Worm (Caenorhabditis elegans): Measurements from ENCODE around the gene grl-6.

The grl-6 gene

DNA sequence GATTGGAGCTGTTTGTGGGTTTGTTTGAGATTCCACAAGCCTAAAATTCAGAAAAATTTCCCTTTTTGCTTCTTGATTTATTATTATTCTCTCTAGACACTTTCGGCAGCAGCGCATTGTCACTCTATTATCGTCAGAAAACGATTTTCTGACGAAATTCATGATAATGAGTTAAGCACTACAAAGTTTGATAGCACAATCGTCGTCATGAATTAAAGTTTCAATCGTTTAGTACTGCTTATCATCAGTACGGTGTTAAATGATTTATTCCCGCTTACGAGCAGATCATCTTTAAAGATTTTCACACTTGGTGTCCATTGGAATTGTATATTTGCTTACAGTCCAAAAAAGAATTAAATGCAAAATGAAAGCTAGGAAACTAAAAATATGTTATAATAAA is 21.2 kb downstream of the grl-6 start:
- TF ChIP-seq ceh-36 (tag; optimal IDR thresholded peaks at IDR 0.05), result no peak

DNA sequence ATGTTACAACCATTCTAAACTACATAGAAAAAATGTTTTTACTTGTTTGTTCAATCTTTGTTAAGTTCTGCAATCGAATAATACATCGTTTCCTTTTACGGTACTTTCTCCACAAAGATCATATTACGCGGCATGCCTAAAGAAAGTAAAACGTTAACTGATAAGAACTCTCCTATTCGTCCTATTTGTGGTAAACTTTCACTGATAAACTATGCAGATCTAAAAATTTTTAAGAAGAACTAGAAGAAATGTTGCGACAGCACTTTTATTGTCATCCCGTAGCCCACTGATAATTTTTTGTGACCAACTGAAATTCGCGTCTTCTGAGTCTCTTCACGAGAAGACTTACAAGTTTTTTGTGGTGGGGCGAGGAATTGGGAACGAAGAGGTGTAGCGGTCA is 23.6 kb downstream of the grl-6 start:
- no peak for TF ChIP-seq sea-1 (GFP tag; conservative IDR thresholded peaks at IDR 0.05)

DNA sequence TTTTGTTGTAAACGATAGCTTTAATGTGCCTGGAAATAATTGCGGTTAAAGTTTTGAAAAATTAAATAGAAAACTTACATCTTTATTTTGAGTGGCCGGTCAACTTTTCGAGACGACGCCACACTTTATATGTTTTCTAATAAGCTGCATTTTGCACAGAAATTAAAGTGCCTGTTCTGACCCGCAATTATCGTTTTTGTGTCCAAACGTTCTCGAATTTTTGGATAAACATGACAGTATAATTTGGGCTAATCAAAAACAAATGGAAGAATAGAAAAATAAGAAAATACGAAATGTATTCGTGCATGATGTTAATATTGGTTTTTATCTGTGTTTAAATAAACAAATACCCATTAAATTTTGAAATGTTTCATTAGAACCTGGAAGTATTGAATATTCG is 30.1 kb downstream of the grl-6 start, which contains the start of gene K10C2.12:
TSS of gene K10C2.12 (minus strand) at position 101 of the 400 bp plus-strand sequence.
- TF ChIP-seq ceh-13 (GFP tag; optimal IDR thresholded peaks at IDR 0.05) (no peak), hmbx-1 (tag; optimal IDR thresholded peaks at IDR 0.05) (no peak), tbx-37 (GFP tag; conservative IDR thresholded peaks at IDR 0.05) (no peak), ceh-36 (tag; optimal IDR thresholded peaks at IDR 0.05) (no peak), sea-1 (GFP tag; conservative IDR thresholded peaks at IDR 0.05) (no peak), aly-1 (tag; optimal IDR thresholded peaks at IDR 0.05) (no peak), B0310.2 (tag; optimal IDR thresholded peaks at IDR 0.05) (no peak), pes-1 (GFP tag; IDR thresholded peaks at IDR 0.05) (no peak), ama-1 (optimal IDR thresholded peaks at IDR 0.05) (no peak)

DNA sequence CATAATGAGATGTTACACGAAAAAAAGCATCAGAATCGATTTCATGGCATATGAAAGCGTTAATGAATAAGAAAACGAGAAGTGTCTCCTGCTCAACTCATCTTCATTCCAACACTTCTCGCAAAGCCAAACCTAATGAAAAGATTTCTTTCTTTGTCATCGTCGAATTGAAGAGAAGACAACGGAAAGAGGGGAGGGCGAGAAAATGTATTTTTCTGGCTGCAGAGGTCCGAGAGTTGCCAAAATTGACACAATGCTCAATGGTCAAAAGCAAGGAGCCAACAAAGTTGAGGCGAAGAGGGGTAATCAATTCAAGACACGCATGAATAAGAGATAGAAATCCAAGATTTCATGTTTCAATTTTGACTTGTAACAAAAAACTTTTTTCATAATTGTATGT is 31.6 kb downstream of the grl-6 start:
- no peak for TF ChIP-seq hmbx-1 (tag; optimal IDR thresholded peaks at IDR 0.05)
- TF ChIP-seq B0310.2 (tag; optimal IDR thresholded peaks at IDR 0.05), result no peak
- no peak for TF ChIP-seq aly-1 (tag; optimal IDR thresholded peaks at IDR 0.05)
- no peak for TF ChIP-seq tbx-37 (GFP tag; conservative IDR thresholded peaks at IDR 0.05)
- no peak for TF ChIP-seq ama-1 (optimal IDR thresholded peaks at IDR 0.05)
- TF ChIP-seq pes-1 (GFP tag; IDR thresholded peaks at IDR 0.05), result no peak
- no peak for TF ChIP-seq ceh-36 (tag; optimal IDR thresholded peaks at IDR 0.05)
- TF ChIP-seq scrt-1 (GFP tag; IDR thresholded peaks at IDR 0.05), result no peak
- TF ChIP-seq F13C5.2 (tag; optimal IDR thresholded peaks at IDR 0.05), result no peak
- TF ChIP-seq ets-7 (tag; optimal IDR thresholded peaks at IDR 0.05), result no peak
- TF ChIP-seq sea-1 (GFP tag; conservative IDR thresholded peaks at IDR 0.05), result no peak
- no peak for TF ChIP-seq tbx-11 (GFP tag; IDR thresholded peaks at IDR 0.05)
- TF ChIP-seq hnd-1 (tag; optimal IDR thresholded peaks at IDR 0.05), result no peak
- no peak for TF ChIP-seq flt-1 (GFP tag; IDR thresholded peaks at IDR 0.05)
- no peak for TF ChIP-seq ceh-13 (GFP tag; optimal IDR thresholded peaks at IDR 0.05)

DNA sequence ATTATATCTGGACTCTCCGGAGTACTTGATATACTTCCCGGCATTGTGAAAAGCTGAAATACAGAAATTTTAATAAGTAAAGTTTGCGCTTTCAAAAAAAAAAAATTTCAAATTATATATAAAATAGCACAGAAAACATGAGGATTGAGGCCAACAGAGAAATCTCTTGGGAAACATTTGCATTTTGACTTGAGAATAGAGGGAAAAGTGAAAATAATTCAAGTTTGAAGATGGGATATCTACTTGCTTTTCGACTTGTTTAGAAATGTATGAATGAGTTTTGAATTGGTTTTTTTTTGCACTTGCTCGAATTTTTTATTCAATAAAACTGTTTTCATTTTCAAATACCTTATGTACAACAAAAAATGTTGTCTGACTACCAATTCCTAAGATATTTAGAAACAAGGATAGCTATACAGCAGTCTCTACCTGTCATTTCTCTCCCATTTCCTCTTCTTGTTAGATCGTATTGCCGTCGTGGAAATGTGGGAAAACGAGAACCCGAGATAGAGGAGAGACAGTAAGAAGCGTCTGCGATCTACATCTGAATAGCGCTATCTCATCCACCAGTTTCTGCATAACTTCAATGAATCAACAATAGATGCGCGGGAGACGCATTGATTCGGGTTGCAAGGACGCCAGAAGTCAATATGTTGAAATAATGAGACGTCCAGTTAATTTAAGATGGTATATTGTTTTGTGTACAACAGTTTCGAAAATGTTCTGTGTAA is 34.2 kb downstream of the grl-6 start, which contains the start of gene T22E5.6:
TSS of gene T22E5.6 (minus strand) at position 51 of the 731 bp plus-strand sequence.
- TF ChIP-seq ceh-36 (tag; optimal IDR thresholded peaks at IDR 0.05) (no peak), tbx-11 (GFP tag; IDR thresholded peaks at IDR 0.05) (no peak), tra-4 (tag; optimal IDR thresholded peaks at IDR 0.05) (no peak), flt-1 (GFP tag; IDR thresholded peaks at IDR 0.05) (no peak), pes-1 (GFP tag; IDR thresholded peaks at IDR 0.05) (no peak), hnd-1 (tag; optimal IDR thresholded peaks at IDR 0.05) (no peak), ets-7 (tag; optimal IDR thresholded peaks at IDR 0.05) (no peak), F13C5.2 (tag; optimal IDR thresholded peaks at IDR 0.05) (no peak), sea-1 (GFP tag; conservative IDR thresholded peaks at IDR 0.05) (no peak), tbx-37 (GFP tag; conservative IDR thresholded peaks at IDR 0.05) (no peak), hmbx-1 (tag; optimal IDR thresholded peaks at IDR 0.05) (no peak), aly-1 (tag; optimal IDR thresholded peaks at IDR 0.05) (no peak), ama-1 (optimal IDR thresholded peaks at IDR 0.05) (no peak), B0310.2 (tag; optimal IDR thresholded peaks at IDR 0.05) (no peak), hmg-4 (GFP tag; optimal IDR thresholded peaks at IDR 0.05) (no peak), scrt-1 (GFP tag; IDR thresholded peaks at IDR 0.05) (no peak)

DNA sequence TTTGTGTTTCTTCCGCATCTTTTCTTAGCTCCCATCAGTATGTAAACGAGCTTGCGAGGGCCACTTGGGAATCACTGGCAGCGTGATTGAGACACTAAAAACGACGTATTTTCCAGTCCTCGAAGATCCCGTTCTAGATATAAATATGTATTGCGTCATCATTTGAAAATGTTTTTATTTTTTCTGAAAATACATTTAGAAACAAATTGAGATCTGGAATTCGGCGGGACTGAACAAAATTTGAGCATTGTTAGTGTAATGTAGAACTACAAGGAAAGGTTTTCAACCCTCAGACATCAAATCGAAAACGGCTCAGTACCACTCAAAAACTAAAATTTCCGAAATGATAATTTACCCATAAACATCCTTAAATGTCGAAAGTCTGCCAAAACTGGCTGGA is 37.2 kb downstream of the grl-6 start:
- TF ChIP-seq F13C5.2 (tag; optimal IDR thresholded peaks at IDR 0.05) (no peak), tbx-37 (GFP tag; conservative IDR thresholded peaks at IDR 0.05) (no peak), hnd-1 (tag; optimal IDR thresholded peaks at IDR 0.05) (no peak), ets-7 (tag; optimal IDR thresholded peaks at IDR 0.05) (no peak), tra-4 (tag; optimal IDR thresholded peaks at IDR 0.05) (no peak), B0310.2 (tag; optimal IDR thresholded peaks at IDR 0.05) (no peak), tbx-11 (GFP tag; IDR thresholded peaks at IDR 0.05) (no peak), flt-1 (GFP tag; IDR thresholded peaks at IDR 0.05) (no peak), ama-1 (optimal IDR thresholded peaks at IDR 0.05) (no peak), pes-1 (GFP tag; IDR thresholded peaks at IDR 0.05) (no peak), hmbx-1 (tag; optimal IDR thresholded peaks at IDR 0.05) (no peak), scrt-1 (GFP tag; IDR thresholded peaks at IDR 0.05) (no peak)

DNA sequence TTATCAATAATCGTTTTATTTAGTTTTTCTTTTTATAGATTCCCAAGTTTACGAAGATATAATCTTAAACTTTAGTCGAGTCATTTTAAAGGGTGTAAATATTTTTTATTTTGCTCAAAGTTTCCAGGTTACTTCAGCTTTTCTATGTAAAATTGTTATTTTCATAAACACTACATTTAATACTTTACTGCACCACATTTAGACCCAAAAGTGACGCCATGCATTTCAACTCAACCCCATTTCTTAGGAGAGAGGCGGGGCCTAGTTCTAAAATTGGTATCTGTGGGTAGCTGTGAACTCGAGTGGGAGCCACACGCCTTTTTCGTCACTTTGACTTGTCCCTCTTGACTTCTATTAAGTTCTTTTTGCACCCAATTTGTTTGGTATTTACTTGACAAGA is 38.2 kb downstream of the grl-6 start, which contains the start of gene T22E5.1:
TSS of gene T22E5.1 (plus strand) at position 301 of the 400 bp plus-strand sequence.
- no peak for TF ChIP-seq scrt-1 (GFP tag; IDR thresholded peaks at IDR 0.05)
- no peak for TF ChIP-seq pes-1 (GFP tag; IDR thresholded peaks at IDR 0.05)
- no peak for TF ChIP-seq hmbx-1 (tag; optimal IDR thresholded peaks at IDR 0.05)
- TF ChIP-seq sea-1 (GFP tag; conservative IDR thresholded peaks at IDR 0.05), result no peak
- no peak for TF ChIP-seq flt-1 (GFP tag; IDR thresholded peaks at IDR 0.05)
- no peak for TF ChIP-seq B0310.2 (tag; optimal IDR thresholded peaks at IDR 0.05)
- no peak for TF ChIP-seq aly-1 (tag; optimal IDR thresholded peaks at IDR 0.05)
- no peak for TF ChIP-seq ceh-13 (GFP tag; optimal IDR thresholded peaks at IDR 0.05)
- TF ChIP-seq hmg-4 (GFP tag; optimal IDR thresholded peaks at IDR 0.05), result no peak

DNA sequence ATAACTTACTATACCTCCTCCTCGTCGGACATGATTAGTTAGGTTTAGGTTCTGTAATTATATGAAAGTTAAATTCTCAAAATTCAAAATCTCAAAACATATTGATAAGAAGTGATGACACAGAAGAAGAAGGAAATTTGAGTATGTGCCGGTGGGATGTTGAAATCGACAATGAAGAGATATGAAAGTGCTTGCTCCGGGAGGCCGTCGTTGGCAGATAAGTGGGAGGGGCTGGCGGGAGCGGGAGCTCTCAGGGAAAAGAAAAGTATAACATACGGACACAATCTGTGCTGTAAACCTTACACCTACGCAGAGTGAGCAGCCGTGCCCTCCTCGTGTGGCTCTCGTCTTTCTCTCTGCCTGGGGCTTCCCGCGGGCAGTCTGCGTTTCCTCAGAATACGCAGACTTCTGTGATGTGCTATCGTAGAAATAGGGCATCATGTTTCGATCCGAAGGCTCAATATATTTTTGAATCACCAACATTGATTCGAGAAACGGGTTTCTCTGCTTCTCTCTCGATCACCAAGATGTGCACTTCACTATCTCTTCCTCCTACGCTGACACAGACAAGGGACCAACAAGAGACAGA is 40.5 kb downstream of the grl-6 start, which contains the start of gene mup-2:
TSS of gene mup-2 (minus strand) at position 51 of the 589 bp plus-strand sequence.
- no peak for TF ChIP-seq F13C5.2 (tag; optimal IDR thresholded peaks at IDR 0.05)
- TF ChIP-seq ceh-36 (tag; optimal IDR thresholded peaks at IDR 0.05), result no peak
- TF ChIP-seq hmg-4 (GFP tag; optimal IDR thresholded peaks at IDR 0.05), result no peak
- no peak for TF ChIP-seq hnd-1 (tag; optimal IDR thresholded peaks at IDR 0.05)
- no peak for TF ChIP-seq ama-1 (optimal IDR thresholded peaks at IDR 0.05)

Measured in whole organism, early embryonic.